Fruit fly (Drosophila melanogaster) whole organism, pupa: ENCODE results near the gene Lcp65Ab2.

Source experiments
- CG10348 ChIP-seq: fragments of 200-800 bp; sonication (Bioruptor generic); IDR thresholded peaks from 2 replicates; pipeline ENCODE4 v1.3.6; 2022; ENCODE audit warnings: missing biosample characterization, missing genetic modification characterization
- CG12605 ChIP-seq: fragments of 200-800 bp; sonication (Bioruptor generic); IDR thresholded peaks from 2 replicates; pipeline ENCODE4 v1.3.6; 2022; ENCODE audit warnings: missing biosample characterization, missing genetic modification characterization
- CG17806 ChIP-seq: fragments of 200-800 bp; sonication (Bioruptor generic); optimal IDR thresholded peaks from 2 replicates; lab custom pipeline; 2018; ENCODE audit warnings: missing biosample characterization, mild to moderate bottlenecking, missing genetic modification characterization, moderate library complexity
- CG32121 ChIP-seq: fragments of 200-800 bp; sonication (Bioruptor generic); IDR thresholded peaks from 2 replicates; pipeline ENCODE4 v1.3.6; 2022; ENCODE audit warnings: missing biosample characterization, missing genetic modification characterization
- CG34367 ChIP-seq: fragments of 200-800 bp; sonication (Bioruptor generic); optimal IDR thresholded peaks from 2 replicates; lab custom pipeline; 2018; ENCODE audit warnings: missing biosample characterization, mild to moderate bottlenecking, missing genetic modification characterization
- D1 ChIP-seq: fragments of 200-800 bp; sonication (Bioruptor generic); optimal IDR thresholded peaks from 2 replicates; lab custom pipeline; 2018; ENCODE audit warnings: missing biosample characterization, mild to moderate bottlenecking, missing genetic modification characterization, moderate library complexity
- EcR ChIP-seq: fragments of 200-800 bp; sonication (Bioruptor generic); optimal IDR thresholded peaks from 3 replicates; lab custom pipeline; 2019; ENCODE audit warnings: missing biosample characterization, missing genetic modification characterization, mild to moderate bottlenecking, moderate library complexity, missing genetic modification reagents
- fd96Ca ChIP-seq: fragments of 200-800 bp; sonication (Bioruptor generic); IDR thresholded peaks from 3 replicates; pipeline ENCODE4 v1.3.6; 2022; ENCODE audit warnings: missing biosample characterization, missing genetic modification characterization

DNA sequence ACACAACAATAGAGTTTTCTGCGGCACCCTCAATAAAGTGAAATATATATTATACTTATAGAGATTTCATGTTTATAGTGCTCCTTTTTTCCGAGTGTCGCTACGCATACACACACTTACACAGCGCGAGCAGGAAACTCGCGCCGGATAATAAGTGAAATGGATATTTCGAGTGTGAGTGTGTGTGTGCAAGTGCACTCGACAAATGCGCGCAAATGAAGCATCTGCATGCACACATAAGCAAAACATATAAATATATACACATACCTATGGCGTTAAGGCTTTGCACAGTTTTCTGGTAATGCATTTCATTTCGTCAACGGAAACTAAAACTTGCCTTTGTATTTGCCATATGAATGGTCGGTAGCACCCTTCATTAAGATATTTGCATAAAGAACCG, 31.0 kb upstream of the Lcp65Ab2 start:
- no peak for TF ChIP-seq CG32121 (GFP tag; lab: Robert Waterston, UW)
- no peak for TF ChIP-seq CG10348 (GFP tag; lab: Robert Waterston, UW)
- TF ChIP-seq CG34367 (tag; lab: Kevin White, UChicago), result no peak
- TF ChIP-seq CG17806 (tag; lab: Kevin White, UChicago), result no peak
- no peak for TF ChIP-seq CG12605 (GFP tag; lab: Robert Waterston, UW)
- TF ChIP-seq EcR (GFP tag; lab: Kevin White, UChicago), result no peak
- no peak for TF ChIP-seq fd96Ca (GFP tag; lab: Robert Waterston, UW)
- TF ChIP-seq D1, result no peak
